Worm (Caenorhabditis elegans): Measurements from ENCODE around the gene C24H12.8.

Gene C24H12.8

ce11 chrII:385957-386356 lies 37.0 kb downstream of the C24H12.8 start, which contains the start of gene C03H5.3 (continued):
- TF ChIP-seq skn-1 (tag; optimal IDR thresholded peaks at IDR 0.05) (peak; percentile 58), C16A3.4 (tag; optimal IDR thresholded peaks at IDR 0.05) (peak; percentile 30), elt-2 (tag; optimal IDR thresholded peaks at IDR 0.05) (no peak), egl-27 (tag; optimal IDR thresholded peaks at IDR 0.05) (no peak), zag-1 (tag; optimal IDR thresholded peaks at IDR 0.05) (no peak), ces-1 (GFP tag; optimal IDR thresholded peaks at IDR 0.05) (no peak), ceh-88 (GFP tag; IDR thresholded peaks at IDR 0.05) (no peak), sox-4 (tag; optimal IDR thresholded peaks at IDR 0.05) (no peak), unc-30 (tag; optimal IDR thresholded peaks at IDR 0.05) (no peak), lin-13 (GFP tag; optimal IDR thresholded peaks at IDR 0.05) (peak; percentile 24), F16B12.6 (tag; optimal IDR thresholded peaks at IDR 0.05) (peak; percentile 96), nhr-71 (tag; optimal IDR thresholded peaks at IDR 0.05) (peak; percentile 72), lir-3 (tag; optimal IDR thresholded peaks at IDR 0.05; ENCODE audit: poor library complexity) (no peak), nhr-237 (tag; optimal IDR thresholded peaks at IDR 0.05) (no peak), unc-86 (tag; optimal IDR thresholded peaks at IDR 0.05) (peak; percentile 41), egl-13 (tag; optimal IDR thresholded peaks at IDR 0.05) (no peak), nhr-11 (tag; optimal IDR thresholded peaks at IDR 0.05) (no peak), rnt-1 (tag; optimal IDR thresholded peaks at IDR 0.05) (no peak), lin-15B (tag; optimal IDR thresholded peaks at IDR 0.05) (peak; percentile 29), ztf-11 (tag; optimal IDR thresholded peaks at IDR 0.05) (no peak), lin-14 (GFP tag; optimal IDR thresholded peaks at IDR 0.05) (no peak), tlp-1 (tag; optimal IDR thresholded peaks at IDR 0.05) (no peak), fkh-4 (tag; optimal IDR thresholded peaks at IDR 0.05; ENCODE audit: borderline replicate concordance) (no peak), unc-62 (GFP tag; optimal IDR thresholded peaks at IDR 0.05) (no peak), hpl-2 (GFP tag; optimal IDR thresholded peaks at IDR 0.05) (no peak), ceh-8 (GFP tag; optimal IDR thresholded peaks at IDR 0.05) (no peak), efl-1 (optimal IDR thresholded peaks at IDR 0.05) (peak; percentile 96 to 99), efl-1 (GFP tag; optimal IDR thresholded peaks at IDR 0.05 in 1 of 2) (peak; percentile 96 to 99), nhr-84 (tag; optimal IDR thresholded peaks at IDR 0.05) (no peak), efl-3 (GFP tag; optimal IDR thresholded peaks at IDR 0.05) (no peak), ama-1 (optimal IDR thresholded peaks at IDR 0.05) (no peak), aha-1 (tag; optimal IDR thresholded peaks at IDR 0.05) (no peak), alr-1 (tag; optimal IDR thresholded peaks at IDR 0.05; ENCODE audit: borderline replicate concordance) (no peak), nhr-77 (tag; optimal IDR thresholded peaks at IDR 0.05) (no peak), ceh-63 (GFP tag; optimal IDR thresholded peaks at IDR 0.05) (no peak), sptf-1 (tag; optimal IDR thresholded peaks at IDR 0.05) (no peak), grh-1 (GFP tag; IDR thresholded peaks at IDR 0.05) (no peak), lin-39 (tag; optimal IDR thresholded peaks at IDR 0.05) (no peak)

DNA sequence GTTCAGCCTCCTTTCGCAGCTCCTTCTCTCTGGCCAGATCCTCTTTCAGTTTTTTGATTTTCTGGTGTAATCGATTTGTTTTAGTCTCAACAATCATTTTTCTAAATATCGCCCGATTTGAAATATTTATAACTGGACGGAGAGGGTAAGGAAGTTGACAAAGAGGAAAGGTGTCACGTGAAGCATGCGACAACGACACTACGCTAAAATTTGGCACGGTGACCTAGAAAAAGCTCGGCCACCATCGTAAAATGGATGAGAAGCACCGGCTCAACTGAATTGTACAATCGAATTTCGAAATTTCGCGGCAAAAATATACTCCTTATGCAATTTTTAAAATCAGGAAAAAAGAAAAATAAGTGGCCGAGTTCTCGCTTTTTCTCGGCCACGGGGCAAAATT lies 37.7 kb downstream of the C24H12.8 start, which contains the start of gene C03H5.5:
Gene C03H5.5 (minus strand): TSS at position 101 of the 400 bp plus-strand sequence.
- no peak for TF ChIP-seq efl-3 (GFP tag; optimal IDR thresholded peaks at IDR 0.05)
- TF ChIP-seq efl-1 (optimal IDR thresholded peaks at IDR 0.05): no peak
- TF ChIP-seq efl-1 (GFP tag; optimal IDR thresholded peaks at IDR 0.05 in 1 of 2): peak in 1 of 2 experiments; percentile 80

DNA sequence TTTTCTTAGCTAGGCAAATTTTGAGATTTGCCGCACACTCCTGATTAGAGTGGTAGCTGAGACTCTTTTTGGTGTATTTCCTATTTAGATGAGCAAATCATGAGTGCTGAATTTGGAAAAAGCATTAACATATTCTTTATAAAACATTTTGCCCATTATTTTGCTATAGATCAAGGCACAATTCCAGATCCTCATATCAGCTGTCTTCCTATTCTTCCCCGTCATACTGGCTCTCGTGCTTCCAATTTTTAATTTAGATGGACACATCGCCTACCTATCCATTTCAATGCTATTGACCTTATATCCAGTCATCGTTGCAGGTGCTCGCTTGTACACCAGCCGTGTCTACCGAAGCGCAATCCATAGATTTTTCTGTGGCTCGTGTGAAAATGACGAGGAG lies 43.1 kb downstream of the C24H12.8 start, which contains the start of gene C03H5.7:
Gene C03H5.7 (plus strand): TSS at position 301 of the 400 bp plus-strand sequence.
- TF ChIP-seq elt-3 (tag; optimal IDR thresholded peaks at IDR 0.05): no peak
- no peak for TF ChIP-seq nhr-71 (tag; optimal IDR thresholded peaks at IDR 0.05)
- no peak for TF ChIP-seq ceh-63 (GFP tag; optimal IDR thresholded peaks at IDR 0.05)
- no peak for TF ChIP-seq fkh-4 (tag; optimal IDR thresholded peaks at IDR 0.05; ENCODE audit: borderline replicate concordance)
- no peak for TF ChIP-seq irx-1 (tag; optimal IDR thresholded peaks at IDR 0.05)
- no peak for TF ChIP-seq nhr-19 (GFP tag; conservative IDR thresholded peaks at IDR 0.05)
- TF ChIP-seq pqm-1 (tag; optimal IDR thresholded peaks at IDR 0.05): no peak

Data from whole organism, L1 larva.